Worm (Caenorhabditis elegans) whole organism, late embryonic: ENCODE results near the gene F27D9.7.
A peak's percentile ranks its signal among the peaks of the same experiment; 100 is the strongest.

Experiments
- C08G9.2 ChIP-seq: sonication (generic microtip); optimal IDR thresholded peaks from 2 replicates; lab custom pipeline; 2016; ENCODE audit warnings: mild to moderate bottlenecking, missing genetic modification characterization, moderate library complexity, missing compliant biosample characterization
- F13H6.1 ChIP-seq: sonication (generic microtip); optimal IDR thresholded peaks from 2 replicates; lab custom pipeline; 2016; ENCODE audit warnings: missing genetic modification characterization, missing compliant biosample characterization
- K02D7.2 ChIP-seq: sonication (generic microtip); optimal IDR thresholded peaks from 2 replicates; lab custom pipeline; 2017; ENCODE audit warnings: mild to moderate bottlenecking, missing genetic modification characterization, missing compliant biosample characterization
- K09A11.1 ChIP-seq: sonication (generic microtip); optimal IDR thresholded peaks from 2 replicates; lab custom pipeline; 2017; ENCODE audit warnings: antibody characterized with exemption, mild to moderate bottlenecking, missing genetic modification characterization, missing compliant biosample characterization; ENCODE audit not compliant: insufficient read depth
- ahr-1 ChIP-seq: sonication (generic microtip); optimal IDR thresholded peaks from 2 replicates; lab custom pipeline; 2016; ENCODE audit warnings: missing genetic modification characterization, missing compliant biosample characterization
- ama-1 ChIP-seq: fragments of 150-350 bp; optimal IDR thresholded peaks from 2 replicates; lab custom pipeline; 2014
- ceh-14 ChIP-seq: sonication (generic microtip); optimal IDR thresholded peaks from 2 replicates; lab custom pipeline; 2016; ENCODE audit warnings: missing genotype, missing genetic modification characterization, missing compliant biosample characterization
- ceh-18 ChIP-seq: sonication (generic microtip); optimal IDR thresholded peaks from 2 replicates; lab custom pipeline; 2016; ENCODE audit warnings: missing genetic modification characterization, missing compliant biosample characterization
- ceh-19 ChIP-seq: fragments of 200-800 bp; sonication (Bioruptor generic); optimal IDR thresholded peaks from 2 replicates; lab custom pipeline; 2018; ENCODE audit warnings: mild to moderate bottlenecking, missing genetic modification characterization, missing compliant biosample characterization
- ceh-2 ChIP-seq: sonication (generic microtip); optimal IDR thresholded peaks from 2 replicates; lab custom pipeline; 2016; ENCODE audit warnings: missing genotype, missing genetic modification characterization, missing compliant biosample characterization
- ceh-24 ChIP-seq: sonication (generic microtip); optimal IDR thresholded peaks from 2 replicates; lab custom pipeline; 2016; ENCODE audit warnings: mild to moderate bottlenecking, missing genetic modification characterization, missing compliant biosample characterization
- ceh-31 ChIP-seq: sonication (generic microtip); optimal IDR thresholded peaks from 2 replicates; lab custom pipeline; 2016; ENCODE audit warnings: missing genetic modification characterization, missing compliant biosample characterization
- ceh-34 ChIP-seq: sonication (generic microtip); optimal IDR thresholded peaks from 2 replicates; lab custom pipeline; 2016; ENCODE audit warnings: mild to moderate bottlenecking, missing genetic modification characterization, missing compliant biosample characterization
- ceh-45 ChIP-seq: fragments of 200-800 bp; sonication (Bioruptor generic); IDR thresholded peaks from 2 replicates; pipeline ENCODE4 v1.3.6; 2022; ENCODE audit warnings: missing genetic modification reagents, missing genetic modification characterization, missing compliant biosample characterization
- ceh-48 ChIP-seq: sonication (generic microtip); optimal IDR thresholded peaks from 2 replicates; lab custom pipeline; 2016; ENCODE audit warnings: missing genetic modification characterization, inconsistent platforms, missing compliant biosample characterization
- ceh-6 ChIP-seq: fragments of 200-800 bp; sonication (Bioruptor generic); optimal IDR thresholded peaks from 2 replicates; lab custom pipeline; 2018; ENCODE audit warnings: mild to moderate bottlenecking, missing genetic modification characterization, missing compliant biosample characterization
- elt-4 ChIP-seq: sonication (generic microtip); optimal IDR thresholded peaks from 2 replicates; lab custom pipeline; 2016; ENCODE audit warnings: missing genetic modification characterization, missing compliant biosample characterization
- ets-4 ChIP-seq: sonication (generic microtip); optimal IDR thresholded peaks from 2 replicates; lab custom pipeline; 2016; ENCODE audit warnings: missing genetic modification characterization, missing compliant biosample characterization
- eyg-1 ChIP-seq: sonication (generic microtip); optimal IDR thresholded peaks from 2 replicates; lab custom pipeline; 2016; ENCODE audit warnings: missing genotype, missing genetic modification characterization, missing compliant biosample characterization
- fax-1 ChIP-seq: sonication (generic microtip); optimal IDR thresholded peaks from 2 replicates; lab custom pipeline; 2016; ENCODE audit warnings: missing genotype, missing genetic modification characterization, missing compliant biosample characterization
- fkh-10 ChIP-seq: fragments of 150-350 bp; optimal IDR thresholded peaks from 2 replicates; lab custom pipeline; 2014; ENCODE audit warnings: missing biosample characterization, missing genetic modification reagents, missing genetic modification characterization
- gmeb-2 ChIP-seq: sonication (generic microtip); optimal IDR thresholded peaks from 2 replicates; lab custom pipeline; 2016; ENCODE audit warnings: missing genetic modification characterization, inconsistent platforms, missing compliant biosample characterization
- hlh-8 ChIP-seq: sonication (generic microtip); optimal IDR thresholded peaks from 2 replicates; lab custom pipeline; 2016; ENCODE audit warnings: missing genotype, missing genetic modification characterization, missing compliant biosample characterization
- lim-6 ChIP-seq: sonication (generic microtip); optimal IDR thresholded peaks from 2 replicates; lab custom pipeline; 2016; ENCODE audit warnings: missing genetic modification characterization, missing compliant biosample characterization
- lin-11 ChIP-seq: fragments of 200-800 bp; sonication (Bioruptor generic); optimal IDR thresholded peaks from 2 replicates; lab custom pipeline; 2018; ENCODE audit warnings: mild to moderate bottlenecking, missing genetic modification characterization, missing compliant biosample characterization
- madf-2 ChIP-seq: sonication (generic microtip); optimal IDR thresholded peaks from 2 replicates; lab custom pipeline; 2017; ENCODE audit warnings: missing genetic modification characterization, missing compliant biosample characterization
- nfya-1 ChIP-seq: sonication (generic microtip); optimal IDR thresholded peaks from 2 replicates; lab custom pipeline; 2017; ENCODE audit warnings: missing genetic modification characterization, mild to moderate bottlenecking, missing compliant biosample characterization, antibody characterized with exemption, moderate library complexity
- nhr-11 ChIP-seq: fragments of 150-350 bp; optimal IDR thresholded peaks from 2 replicates; lab custom pipeline; 2014; ENCODE audit warnings: missing biosample characterization, missing genetic modification characterization
- odd-2 ChIP-seq: sonication (generic microtip); optimal IDR thresholded peaks from 2 replicates; lab custom pipeline; 2017; ENCODE audit warnings: antibody characterized with exemption, mild to moderate bottlenecking, missing genetic modification characterization, missing compliant biosample characterization
- pag-3 ChIP-seq: sonication (generic microtip); optimal IDR thresholded peaks from 2 replicates; lab custom pipeline; 2016; ENCODE audit warnings: missing compliant biosample characterization, missing genetic modification characterization, borderline replicate concordance
- pat-9 ChIP-seq: fragments of 200-800 bp; sonication (Bioruptor generic); optimal IDR thresholded peaks from 2 replicates; lab custom pipeline; 2018; ENCODE audit warnings: mild to moderate bottlenecking, missing genetic modification characterization, moderate library complexity, missing compliant biosample characterization
- pax-1 ChIP-seq: fragments of 150-350 bp; optimal IDR thresholded peaks from 2 replicates; lab custom pipeline; 2014; ENCODE audit warnings: missing biosample characterization, missing genetic modification characterization
- pqm-1 ChIP-seq: sonication (generic microtip); optimal IDR thresholded peaks from 2 replicates; lab custom pipeline; 2016; ENCODE audit warnings: missing genetic modification characterization, missing compliant biosample characterization
- ref-2 ChIP-seq: sonication (generic microtip); optimal IDR thresholded peaks from 2 replicates; lab custom pipeline; 2016; ENCODE audit warnings: missing genetic modification characterization, missing compliant biosample characterization
- rnt-1 ChIP-seq: sonication (generic microtip); optimal IDR thresholded peaks from 2 replicates; lab custom pipeline; 2016; ENCODE audit warnings: missing genetic modification characterization, missing compliant biosample characterization
- sdc-2 ChIP-seq: sonication (generic microtip); optimal IDR thresholded peaks from 2 replicates; lab custom pipeline; 2016; ENCODE audit warnings: missing genotype, missing genetic modification characterization, missing compliant biosample characterization
- sox-2 ChIP-seq: fragments of 200-800 bp; sonication (Bioruptor generic); IDR thresholded peaks from 2 replicates; pipeline ENCODE4 v1.3.6; 2022; ENCODE audit warnings: missing genetic modification reagents, missing genetic modification characterization, missing compliant biosample characterization
- sox-4 ChIP-seq: sonication (generic microtip); optimal IDR thresholded peaks from 2 replicates; lab custom pipeline; 2017; ENCODE audit warnings: mild to moderate bottlenecking, missing genetic modification characterization, inconsistent platforms, missing compliant biosample characterization
- tbx-2 ChIP-seq: sonication (generic microtip); optimal IDR thresholded peaks from 2 replicates; lab custom pipeline; 2016; ENCODE audit warnings: missing genetic modification characterization, missing compliant biosample characterization
- ttx-3 ChIP-seq: sonication (generic microtip); optimal IDR thresholded peaks from 2 replicates; lab custom pipeline; 2016; ENCODE audit warnings: missing genetic modification reagents, missing genetic modification characterization, missing compliant biosample characterization
- unc-3 ChIP-seq, 2 experiments: fragments of 200-800 bp in 1 of 2; sonication (Bioruptor generic) in 1 of 2; sonication (generic microtip) in 1 of 2; conservative IDR thresholded peaks in 1 of 2; optimal IDR thresholded peaks in 1 of 2; 2 replicates each; pipeline versions ENCODE4 v1.3.6 to Lab custom; 2016 to 2022; ENCODE audit warnings: missing compliant biosample characterization in 2 of 2, missing genetic modification characterization in 2 of 2, missing genetic modification reagents in 1 of 2
- unc-42 ChIP-seq: sonication (generic microtip); optimal IDR thresholded peaks from 2 replicates; lab custom pipeline; 2016; ENCODE audit warnings: missing genotype, missing genetic modification characterization, missing compliant biosample characterization
- unc-55 ChIP-seq: sonication (generic microtip); optimal IDR thresholded peaks from 2 replicates; lab custom pipeline; 2017; ENCODE audit warnings: missing biosample characterization, missing genetic modification reagents, missing genetic modification characterization
- unc-86 ChIP-seq: sonication (generic microtip); optimal IDR thresholded peaks from 2 replicates; lab custom pipeline; 2016; ENCODE audit warnings: missing genetic modification characterization, missing compliant biosample characterization
- ztf-16 ChIP-seq: sonication (generic microtip); optimal IDR thresholded peaks from 2 replicates; lab custom pipeline; 2017; ENCODE audit warnings: missing genetic modification characterization, missing compliant biosample characterization

F27D9.7 gene

DNA sequence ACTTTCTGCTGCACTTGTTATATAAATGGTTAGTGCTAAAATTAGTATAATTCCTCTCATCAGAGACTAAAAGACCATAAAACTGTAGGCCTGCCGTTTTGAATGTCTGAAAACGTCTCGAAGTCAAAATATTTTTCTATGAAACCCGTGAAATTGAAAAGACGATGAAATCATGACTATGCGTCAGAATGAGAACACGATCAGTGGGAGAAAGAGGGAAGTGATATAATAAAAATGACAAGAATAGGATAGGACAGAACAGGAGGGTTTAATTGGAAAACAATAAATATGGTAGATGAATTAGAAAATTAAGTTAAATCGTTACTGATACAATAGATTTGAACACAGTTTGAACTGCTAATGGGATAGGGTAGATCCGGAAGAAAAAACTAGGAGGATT lies at the start of gene F27D9.7:
TSS of gene F27D9.7 (minus strand) at position 101 of the 400 bp plus-strand sequence.
- no peak for TF ChIP-seq ztf-16 (tag; lab: Kevin White, UChicago)
- no peak for TF ChIP-seq ahr-1 (tag; lab: Kevin White, UChicago)
- no peak for TF ChIP-seq fax-1
- TF ChIP-seq sdc-2 (tag; lab: Kevin White, UChicago): no peak
- no peak for TF ChIP-seq rnt-1 (tag; lab: Kevin White, UChicago)
- TF ChIP-seq ceh-48 (tag; lab: Kevin White, UChicago): no peak
- no peak for TF ChIP-seq hlh-8 (tag; lab: Kevin White, UChicago)
- no peak for TF ChIP-seq F13H6.1 (tag; lab: Kevin White, UChicago)
- no peak for TF ChIP-seq unc-42
- TF ChIP-seq tbx-2: no peak
- TF ChIP-seq ttx-3 (tag; lab: Kevin White, UChicago): no peak
- TF ChIP-seq fkh-10 (GFP tag; lab: Kevin White, UChicago): no peak
- TF ChIP-seq lin-11 (tag; lab: Kevin White, UChicago): no peak
- no peak for TF ChIP-seq C08G9.2 (tag; lab: Kevin White, UChicago)
- TF ChIP-seq sox-4: no peak
- TF ChIP-seq pqm-1: no peak
- no peak for TF ChIP-seq lim-6 (tag; lab: Kevin White, UChicago)
- no peak for TF ChIP-seq unc-55 (GFP tag; lab: Kevin White, UChicago)
- TF ChIP-seq pag-3 (tag; lab: Kevin White, UChicago): no peak

DNA sequence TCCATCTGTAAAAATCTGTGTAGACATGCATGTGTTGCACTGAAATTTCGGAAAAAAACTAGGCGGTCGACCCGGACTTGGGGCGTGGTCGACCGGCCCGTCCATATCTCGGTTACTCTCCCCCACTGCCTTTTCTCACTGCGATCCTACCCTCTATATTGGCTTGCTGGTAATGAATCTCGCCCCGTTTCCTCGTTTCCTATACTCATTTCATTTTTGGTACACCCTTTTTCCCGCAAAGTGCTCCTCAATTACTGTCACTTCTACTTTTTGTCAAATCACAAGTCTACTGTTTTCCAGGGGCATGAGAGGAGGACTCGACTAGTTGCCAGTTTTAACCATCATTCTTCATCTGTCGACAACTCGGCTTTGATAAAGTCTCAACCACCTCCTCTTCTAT lies 48.4 kb upstream of the F27D9.7 start, which contains the start of gene K09F5.6:
TSS of gene K09F5.6 (plus strand) at position 301 of the 400 bp plus-strand sequence.
- TF ChIP-seq ceh-24 (tag; lab: Kevin White, UChicago) (no peak), ceh-19 (GFP tag; lab: Kevin White, UChicago) (peak; percentile 6), madf-2 (tag; lab: Kevin White, UChicago) (no peak), ceh-2 (tag; lab: Kevin White, UChicago) (no peak), tbx-2 (no peak), ceh-6 (GFP tag; lab: Kevin White, UChicago) (no peak), pax-1 (tag; lab: Kevin White, UChicago) (no peak)

DNA sequence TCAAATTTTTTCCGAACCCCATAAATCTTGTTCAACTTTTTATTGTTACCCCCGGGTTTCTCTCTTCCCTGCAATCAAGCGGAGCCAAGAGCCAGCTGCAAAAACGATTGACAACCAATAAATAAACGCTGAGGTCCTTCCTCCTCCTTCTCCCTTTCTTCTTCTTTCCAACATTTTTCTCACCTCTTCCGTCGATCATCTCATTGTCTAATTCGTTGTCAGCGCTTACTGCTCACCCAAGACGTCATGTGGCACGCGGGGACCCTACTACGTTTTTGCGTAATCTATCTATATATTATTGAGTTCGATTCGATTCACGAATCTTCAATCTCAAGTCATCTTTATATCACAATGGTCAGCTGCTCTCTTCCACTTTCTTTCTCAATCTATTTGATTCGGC lies 44.9 kb upstream of the F27D9.7 start:
- TF ChIP-seq ceh-18 (tag; lab: Kevin White, UChicago): peak; percentile 65
- TF ChIP-seq gmeb-2 (tag; lab: Kevin White, UChicago): no peak
- TF ChIP-seq unc-55 (GFP tag; lab: Kevin White, UChicago): peak; percentile 93

ce11 chrX:7712887-7713286 lies 42.3 kb upstream of the F27D9.7 start:
- TF ChIP-seq sdc-2 (tag; lab: Kevin White, UChicago) (peak; percentile 0), unc-3 (GFP tag; conservative IDR thresholded peaks at IDR 0.05; lab: Robert Waterston, UW) (no peak), unc-3 (tag; optimal IDR thresholded peaks at IDR 0.05; lab: Kevin White, UChicago) (no peak), ceh-31 (tag; lab: Kevin White, UChicago) (peak; percentile 58), K09A11.1 (tag; lab: Kevin White, UChicago) (no peak), tbx-2 (peak; percentile 47), ref-2 (tag; lab: Kevin White, UChicago) (peak; percentile 46), unc-42 (peak; percentile 97), ceh-45 (no peak), ceh-14 (tag; lab: Kevin White, UChicago) (peak; percentile 71), unc-55 (GFP tag; lab: Kevin White, UChicago) (peak; percentile 43), nfya-1 (tag; lab: Kevin White, UChicago) (peak; percentile 24), ceh-19 (GFP tag; lab: Kevin White, UChicago) (no peak)

- TF ChIP-seq ets-4 (tag; lab: Kevin White, UChicago) (no peak), nhr-11 (tag; lab: Kevin White, UChicago) (no peak), odd-2 (tag; lab: Kevin White, UChicago) (no peak), elt-4 (tag; lab: Kevin White, UChicago) (no peak), C08G9.2 (tag; lab: Kevin White, UChicago) (no peak), ceh-34 (no peak), sox-2 (GFP tag; lab: Robert Waterston, UW) (no peak), unc-86 (tag; lab: Kevin White, UChicago) (no peak), ceh-2 (tag; lab: Kevin White, UChicago) (no peak), gmeb-2 (tag; lab: Kevin White, UChicago) (no peak), ceh-18 (tag; lab: Kevin White, UChicago) (no peak), fkh-10 (GFP tag; lab: Kevin White, UChicago) (no peak), pat-9 (no peak), ama-1 (lab: Kevin White, UChicago) (no peak), K02D7.2 (tag; lab: Kevin White, UChicago) (no peak), eyg-1 (no peak)
These were observed 40.1 kb upstream of the F27D9.7 start, which contains the start of gene K09F5.4 for ce11 chrX:7710643-7711042. Gene K09F5.4 (minus strand): TSS chrX:7710743.
